Worm (Caenorhabditis elegans) whole organism, mixed stage, embryonic: ENCODE results near the gene epic-2.
A peak's percentile ranks its signal among the peaks of the same experiment; 100 is the strongest.

ENCODE experiments used
- M03D4.4 ChIP-seq: sonication (generic microtip); optimal IDR thresholded peaks from 2 replicates; lab custom pipeline; 2017; ENCODE audit warnings: mild to moderate bottlenecking, missing genetic modification characterization, missing compliant biosample characterization
- bed-3 ChIP-seq: fragments of 200-800 bp; sonication (Bioruptor generic); optimal IDR thresholded peaks from 3 replicates; lab custom pipeline; 2018; ENCODE audit warnings: mild to moderate bottlenecking, missing genetic modification characterization, moderate library complexity, missing compliant biosample characterization
- blmp-1 ChIP-seq: fragments of 150-350 bp; optimal IDR thresholded peaks from 2 replicates; lab custom pipeline; 2014; ENCODE audit warnings: missing biosample characterization, missing genetic modification characterization
- ceh-39 ChIP-seq: fragments of 150-350 bp; optimal IDR thresholded peaks from 2 replicates; lab custom pipeline; 2014; ENCODE audit warnings: missing biosample characterization, missing genetic modification characterization
- ceh-43 ChIP-seq: fragments of 200-800 bp; sonication (Bioruptor generic); optimal IDR thresholded peaks from 2 replicates; lab custom pipeline; 2018; ENCODE audit warnings: mild to moderate bottlenecking, missing genetic modification characterization, moderate library complexity, missing compliant biosample characterization
- ceh-83 ChIP-seq: fragments of 200-800 bp; sonication (Bioruptor generic); optimal IDR thresholded peaks from 2 replicates; lab custom pipeline; 2018; ENCODE audit warnings: mild to moderate bottlenecking, missing genetic modification characterization, missing compliant biosample characterization
- ces-1 ChIP-seq: fragments of 150-350 bp; optimal IDR thresholded peaks from 2 replicates; lab custom pipeline; 2014; ENCODE audit warnings: missing biosample characterization, missing genetic modification reagents, missing genetic modification characterization
- cnd-1 ChIP-seq: fragments of 200-800 bp; sonication (Bioruptor generic); optimal IDR thresholded peaks from 2 replicates; lab custom pipeline; 2018; ENCODE audit warnings: mild to moderate bottlenecking, missing genetic modification characterization, missing compliant biosample characterization
- drap-1 ChIP-seq: fragments of 200-800 bp; sonication (Bioruptor generic); optimal IDR thresholded peaks from 3 replicates; lab custom pipeline; 2018; ENCODE audit warnings: mild to moderate bottlenecking, missing genetic modification characterization, missing compliant biosample characterization
- elt-1 ChIP-seq: sonication (generic microtip); optimal IDR thresholded peaks from 2 replicates; lab custom pipeline; 2017; ENCODE audit warnings: missing genetic modification characterization, mild to moderate bottlenecking, missing compliant biosample characterization, antibody characterized with exemption, moderate library complexity, borderline replicate concordance; ENCODE audit not compliant: insufficient read depth
- elt-3 ChIP-seq: fragments of 150-350 bp; optimal IDR thresholded peaks from 2 replicates; lab custom pipeline; 2014; ENCODE audit warnings: missing biosample characterization, missing genetic modification characterization
- flh-1 ChIP-seq: fragments of 200-800 bp; sonication (Bioruptor generic); optimal IDR thresholded peaks from 2 replicates; lab custom pipeline; 2018; ENCODE audit warnings: mild to moderate bottlenecking, missing genetic modification characterization, moderate library complexity, missing compliant biosample characterization
- ham-2 ChIP-seq: fragments of 200-800 bp; sonication (Bioruptor generic); optimal IDR thresholded peaks from 2 replicates; lab custom pipeline; 2018; ENCODE audit warnings: mild to moderate bottlenecking, missing genetic modification characterization, missing compliant biosample characterization
- hlh-1 ChIP-seq: fragments of 150-350 bp; optimal IDR thresholded peaks from 2 replicates; lab custom pipeline; 2014; ENCODE audit warnings: missing biosample characterization, missing genetic modification reagents, missing genetic modification characterization
- lin-13 ChIP-seq: fragments of 150-350 bp; optimal IDR thresholded peaks from 2 replicates; lab custom pipeline; 2014; ENCODE audit warnings: missing biosample characterization, missing genetic modification characterization
- lin-32 ChIP-seq: fragments of 200-800 bp; sonication (Bioruptor generic); optimal IDR thresholded peaks from 2 replicates; lab custom pipeline; 2018; ENCODE audit warnings: mild to moderate bottlenecking, missing genetic modification characterization, missing compliant biosample characterization
- lsy-2 ChIP-seq: fragments of 150-350 bp; optimal IDR thresholded peaks from 2 replicates; lab custom pipeline; 2014; ENCODE audit warnings: missing biosample characterization, missing genetic modification characterization
- mab-5 ChIP-seq: fragments of 150-350 bp; optimal IDR thresholded peaks from 2 replicates; lab custom pipeline; 2014; ENCODE audit warnings: missing biosample characterization, missing genetic modification characterization
- mep-1 ChIP-seq: fragments of 150-350 bp; optimal IDR thresholded peaks from 2 replicates; lab custom pipeline; 2017; ENCODE audit warnings: missing biosample characterization, missing genetic modification reagents, missing genetic modification characterization, inconsistent platforms
- mls-2 ChIP-seq: sonication (generic microtip); optimal IDR thresholded peaks from 2 replicates; lab custom pipeline; 2016; ENCODE audit warnings: mild to moderate bottlenecking, missing genetic modification characterization, moderate library complexity, missing compliant biosample characterization
- nhr-12 ChIP-seq: fragments of 150-350 bp; optimal IDR thresholded peaks from 2 replicates; lab custom pipeline; 2014; ENCODE audit warnings: missing biosample characterization, missing genetic modification characterization
- nhr-2 ChIP-seq: fragments of 150-350 bp; optimal IDR thresholded peaks from 2 replicates; lab custom pipeline; 2014; ENCODE audit warnings: missing biosample characterization, missing genetic modification characterization
- nhr-237 ChIP-seq: fragments of 150-350 bp; optimal IDR thresholded peaks from 2 replicates; lab custom pipeline; 2014; ENCODE audit warnings: missing biosample characterization, missing genetic modification characterization
- nhr-28 ChIP-seq: fragments of 150-350 bp; optimal IDR thresholded peaks from 2 replicates; lab custom pipeline; 2014; ENCODE audit warnings: missing biosample characterization, missing genetic modification characterization
- pha-4 ChIP-seq: fragments of 150-350 bp; optimal IDR thresholded peaks from 2 replicates; lab custom pipeline; 2018; ENCODE audit warnings: missing biosample characterization, missing genetic modification reagents, missing genetic modification characterization
- sem-2 ChIP-seq: fragments of 200-800 bp; sonication (Bioruptor generic); optimal IDR thresholded peaks from 2 replicates; lab custom pipeline; 2018; ENCODE audit warnings: mild to moderate bottlenecking, missing genetic modification characterization, missing compliant biosample characterization
- snpc-4 ChIP-seq: fragments of 150-350 bp; optimal IDR thresholded peaks from 2 replicates; lab custom pipeline; 2014; ENCODE audit warnings: missing biosample characterization, missing genetic modification characterization
- sptf-1 ChIP-seq: sonication (generic microtip); optimal IDR thresholded peaks from 2 replicates; lab custom pipeline; 2017; ENCODE audit warnings: mild to moderate bottlenecking, missing genetic modification characterization, moderate library complexity, missing compliant biosample characterization
- tbx-8 ChIP-seq: fragments of 200-800 bp; sonication (Bioruptor generic); optimal IDR thresholded peaks from 2 replicates; lab custom pipeline; 2018; ENCODE audit warnings: mild to moderate bottlenecking, missing genetic modification characterization, moderate library complexity, missing compliant biosample characterization
- unc-120 ChIP-seq: sonication (generic microtip); optimal IDR thresholded peaks from 2 replicates; lab custom pipeline; 2017; ENCODE audit warnings: missing genetic modification characterization, missing compliant biosample characterization; ENCODE audit not compliant: poor library complexity, severe bottlenecking
- unc-39 ChIP-seq: fragments of 150-350 bp; optimal IDR thresholded peaks from 2 replicates; lab custom pipeline; 2014; ENCODE audit warnings: missing biosample characterization, missing genetic modification characterization
- unc-62 ChIP-seq: fragments of 150-350 bp; optimal IDR thresholded peaks from 2 replicates; lab custom pipeline; 2014; ENCODE audit warnings: missing biosample characterization, missing genetic modification reagents, missing genetic modification characterization
- zip-8 ChIP-seq: fragments of 150-350 bp; optimal IDR thresholded peaks from 2 replicates; lab custom pipeline; 2014; ENCODE audit warnings: missing biosample characterization, missing genetic modification characterization
- ztf-11 ChIP-seq: fragments of 150-350 bp; optimal IDR thresholded peaks from 2 replicates; lab custom pipeline; 2014; ENCODE audit warnings: missing biosample characterization, missing genetic modification characterization

Gene epic-2

ce11 chrIV:1739366-1740104, 18.9 kb downstream of the epic-2 start:
- no peak for TF ChIP-seq ztf-11 (tag; lab: Kevin White, UChicago)
- TF ChIP-seq nhr-12 (tag; lab: Kevin White, UChicago) = no peak
- TF ChIP-seq unc-120 (tag; lab: Kevin White, UChicago) = no peak
- no peak for TF ChIP-seq ceh-83 (GFP tag; lab: Kevin White, UChicago)
- TF ChIP-seq hlh-1 (tag; lab: Kevin White, UChicago) = no peak
- no peak for TF ChIP-seq elt-1 (tag; lab: Kevin White, UChicago)
- TF ChIP-seq mls-2 = no peak
- TF ChIP-seq sem-2 (GFP tag; lab: Kevin White, UChicago) = no peak
- no peak for TF ChIP-seq drap-1 (GFP tag; lab: Kevin White, UChicago)
- no peak for TF ChIP-seq mep-1 (tag; lab: Kevin White, UChicago)
- no peak for TF ChIP-seq lin-13 (tag; lab: Kevin White, UChicago)
- no peak for TF ChIP-seq nhr-2 (tag; lab: Kevin White, UChicago)
- TF ChIP-seq blmp-1 (tag; lab: Kevin White, UChicago) = no peak
- TF ChIP-seq cnd-1 = no peak
- TF ChIP-seq mab-5 (tag; lab: Kevin White, UChicago) = no peak
- no peak for TF ChIP-seq ceh-39 (tag; lab: Kevin White, UChicago)
- no peak for TF ChIP-seq unc-62 (GFP tag; lab: Kevin White, UChicago)
- TF ChIP-seq lsy-2 (tag; lab: Kevin White, UChicago) = no peak

- no peak for TF ChIP-seq snpc-4 (tag; lab: Kevin White, UChicago)
- no peak for TF ChIP-seq zip-8 (tag; lab: Kevin White, UChicago)
- TF ChIP-seq nhr-237 (tag; lab: Kevin White, UChicago) = no peak
- TF ChIP-seq ztf-11 (tag; lab: Kevin White, UChicago) = no peak
- no peak for TF ChIP-seq unc-62 (GFP tag; lab: Kevin White, UChicago)
- no peak for TF ChIP-seq unc-39
- TF ChIP-seq ceh-43 (GFP tag; lab: Kevin White, UChicago) = no peak
- TF ChIP-seq nhr-28 (tag; lab: Kevin White, UChicago) = no peak
- TF ChIP-seq ces-1 (GFP tag; lab: Kevin White, UChicago) = no peak
- no peak for TF ChIP-seq elt-3 (tag; lab: Kevin White, UChicago)
- no peak for TF ChIP-seq bed-3 (GFP tag; lab: Kevin White, UChicago)
- no peak for TF ChIP-seq mls-2
- TF ChIP-seq blmp-1 (tag; lab: Kevin White, UChicago) = no peak
- no peak for TF ChIP-seq lin-32 (GFP tag; lab: Kevin White, UChicago)
- no peak for TF ChIP-seq M03D4.4
- TF ChIP-seq hlh-1 (tag; lab: Kevin White, UChicago) = no peak
- TF ChIP-seq flh-1 (GFP tag; lab: Kevin White, UChicago) = no peak
- no peak for TF ChIP-seq drap-1 (GFP tag; lab: Kevin White, UChicago)
Observed at ce11 chrIV:1740105-1741023, 19.8 kb downstream of the epic-2 start, which contains the start of gene ptpn-22. ptpn-22 (minus strand) TSS chrIV:1740262.

DNA sequence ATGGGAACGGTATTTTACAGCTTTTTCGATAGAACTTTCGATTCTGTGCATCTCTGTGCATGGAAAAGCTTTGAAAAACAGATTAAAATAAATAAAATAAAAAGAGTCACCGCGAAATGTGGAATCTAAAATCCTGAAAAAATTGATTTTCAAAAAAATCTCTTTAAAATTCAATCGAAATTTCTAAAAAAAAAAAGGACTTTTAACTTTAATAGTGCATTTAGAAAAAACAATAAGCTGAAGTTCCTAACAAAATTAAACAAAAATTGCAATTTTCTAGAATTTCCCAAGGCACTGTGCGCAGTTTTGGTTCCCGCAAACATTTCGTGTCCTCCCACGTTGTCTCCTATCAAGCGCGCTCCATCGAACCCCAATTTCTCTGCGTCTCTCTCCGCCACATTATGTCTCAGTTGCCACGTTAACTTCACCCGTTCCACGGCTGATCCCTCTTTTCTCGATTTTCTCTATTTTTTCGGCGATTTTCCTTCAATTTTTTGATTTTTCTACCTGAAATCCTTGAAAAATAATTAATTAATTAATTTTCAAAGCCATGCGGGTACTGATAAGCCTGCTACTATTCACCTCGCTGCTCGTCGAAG, 25.0 kb downstream of the epic-2 start, which contains the start of the genes Y41D4A.6 and Y41D4A.4:
TSS of gene Y41D4A.6 (minus strand) at position 51 of the 599 bp plus-strand sequence.
TSS of gene Y41D4A.4 (plus strand) at position 549 of the 599 bp plus-strand sequence.
- peak; percentile 5 for TF ChIP-seq unc-62 (GFP tag; lab: Kevin White, UChicago)
- TF ChIP-seq sptf-1 (tag; lab: Kevin White, UChicago) = peak; percentile 84
- TF ChIP-seq ces-1 (GFP tag; lab: Kevin White, UChicago) = peak; percentile 90
- no peak for TF ChIP-seq blmp-1 (tag; lab: Kevin White, UChicago)
- TF ChIP-seq hlh-1 (tag; lab: Kevin White, UChicago) = no peak
- no peak for TF ChIP-seq flh-1 (GFP tag; lab: Kevin White, UChicago)
- TF ChIP-seq unc-39 = no peak
- peak; percentile 61 for TF ChIP-seq cnd-1
- peak; percentile 11 for TF ChIP-seq ham-2 (GFP tag; lab: Kevin White, UChicago)
- TF ChIP-seq pha-4 (tag; lab: Kevin White, UChicago) = peak; percentile 69
- peak; percentile 39 for TF ChIP-seq ceh-43 (GFP tag; lab: Kevin White, UChicago)
- TF ChIP-seq lsy-2 (tag; lab: Kevin White, UChicago) = peak; percentile 55
- TF ChIP-seq mep-1 (tag; lab: Kevin White, UChicago) = peak; percentile 68
- TF ChIP-seq ceh-83 (GFP tag; lab: Kevin White, UChicago) = peak; percentile 67
- peak; percentile 63 for TF ChIP-seq unc-120 (tag; lab: Kevin White, UChicago)
- TF ChIP-seq mab-5 (tag; lab: Kevin White, UChicago) = no peak
- TF ChIP-seq bed-3 (GFP tag; lab: Kevin White, UChicago) = peak; percentile 58
- no peak for TF ChIP-seq nhr-12 (tag; lab: Kevin White, UChicago)
- TF ChIP-seq mls-2 = peak; percentile 70
- TF ChIP-seq elt-3 (tag; lab: Kevin White, UChicago) = no peak
- TF ChIP-seq M03D4.4 = peak; percentile 68
- peak; percentile 43 for TF ChIP-seq sem-2 (GFP tag; lab: Kevin White, UChicago)
- peak; percentile 57 for TF ChIP-seq drap-1 (GFP tag; lab: Kevin White, UChicago)
- TF ChIP-seq tbx-8 = peak; percentile 57
- TF ChIP-seq ztf-11 (tag; lab: Kevin White, UChicago) = no peak
- peak; percentile 73 for TF ChIP-seq lin-13 (tag; lab: Kevin White, UChicago)
- peak; percentile 83 for TF ChIP-seq nhr-237 (tag; lab: Kevin White, UChicago)
- TF ChIP-seq elt-1 (tag; lab: Kevin White, UChicago) = no peak
- TF ChIP-seq zip-8 (tag; lab: Kevin White, UChicago) = no peak
